Fruit fly (Drosophila melanogaster): Measurements from ENCODE around the gene Uch-L5.
A peak's percentile ranks its signal among the peaks of the same experiment; 100 is the strongest.

Uch-L5 gene

DNA sequence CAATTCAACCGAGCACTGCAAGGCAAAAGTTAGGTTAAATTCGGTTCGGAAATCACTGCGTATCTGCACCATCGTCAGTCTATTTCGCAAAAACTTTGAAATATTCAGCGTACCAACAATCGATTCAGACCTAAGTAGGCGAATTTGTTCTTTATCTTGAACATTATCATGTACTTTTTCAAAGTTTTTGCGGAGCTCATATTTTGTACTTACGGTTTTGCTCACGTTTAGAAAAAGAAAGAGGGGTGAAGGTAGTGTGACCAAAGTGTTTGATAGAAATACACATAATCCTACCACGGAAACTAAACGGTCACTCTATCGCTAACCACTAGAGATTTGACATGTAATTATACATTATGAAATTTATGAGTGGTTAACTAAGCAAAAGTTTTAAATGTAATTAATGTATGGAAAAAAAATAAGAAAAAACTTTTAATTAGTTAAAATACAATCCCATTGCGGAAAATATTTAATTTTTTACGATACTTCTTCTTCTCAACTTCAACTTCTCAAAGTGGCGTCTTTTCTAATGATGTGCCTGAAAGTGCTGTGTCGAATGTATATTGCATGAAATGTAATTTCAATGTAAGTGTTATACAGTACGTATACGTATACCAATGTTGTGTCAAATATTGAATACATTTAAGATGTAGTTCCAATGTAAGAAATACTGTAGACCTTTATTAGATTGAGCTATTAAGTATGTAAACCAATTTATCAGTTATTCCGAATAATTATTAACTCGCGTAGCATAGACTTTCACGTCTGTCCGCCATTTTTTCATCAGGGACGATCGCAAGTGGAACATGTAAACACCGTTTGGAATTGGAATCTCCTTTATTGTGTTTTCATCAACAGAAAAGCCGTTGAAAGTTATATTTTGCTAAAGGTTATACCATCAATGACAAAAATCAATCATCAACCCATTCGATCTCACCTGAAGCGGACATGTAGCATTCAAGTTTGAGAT is 34.8 kb upstream of the Uch-L5 start, which contains the start of gene RpS9 (continued):
- TF ChIP-seq CG1792 (GFP tag; optimal IDR thresholded peaks at IDR 0.05), result no peak
- TF ChIP-seq dati (GFP tag; IDR thresholded peaks at IDR 0.05), result no peak
- TF ChIP-seq run (tag; optimal IDR thresholded peaks at IDR 0.05), result no peak
- TF ChIP-seq CG1024 (GFP tag; IDR thresholded peaks at IDR 0.05), result no peak
- TF ChIP-seq chm (GFP tag; IDR thresholded peaks at IDR 0.05), result no peak
- no peak for TF ChIP-seq CG14050 (GFP tag; IDR thresholded peaks at IDR 0.05)
- no peak; the same call in 2 of the 3 replicates for TF ChIP-seq CG6791 (GFP tag; IDR thresholded peaks at IDR 0.05; ENCODE audit: partially characterized antibody)
- TF ChIP-seq Dip2 (GFP tag; IDR thresholded peaks at IDR 0.05), result no peak
- no peak for TF ChIP-seq CG3838 (GFP tag; optimal IDR thresholded peaks at IDR 0.05)
- TF ChIP-seq CG13894 (tag; optimal IDR thresholded peaks at IDR 0.05), result peak; percentile 59
- no peak for TF ChIP-seq sr (GFP tag; IDR thresholded peaks at IDR 0.05)
- no peak for TF ChIP-seq CG4404 (GFP tag; IDR thresholded peaks at IDR 0.05)
- TF ChIP-seq CG12071 (GFP tag; optimal IDR thresholded peaks at IDR 0.05), result peak; percentile 20
- TF ChIP-seq CG33213 (GFP tag; optimal IDR thresholded peaks at IDR 0.05), result peak; percentile 54
- no peak for TF ChIP-seq crp (GFP tag; optimal IDR thresholded peaks at IDR 0.05)
- no peak for TF ChIP-seq cas (GFP tag; IDR thresholded peaks at IDR 0.05)
- TF ChIP-seq CG33557 (GFP tag; optimal IDR thresholded peaks at IDR 0.05), result peak; percentile 13
- no peak for TF ChIP-seq E2f1 (GFP tag; IDR thresholded peaks at IDR 0.05)
- no peak for TF ChIP-seq CG30431 (GFP tag; optimal IDR thresholded peaks at IDR 0.05)
- TF ChIP-seq sima (GFP tag; optimal IDR thresholded peaks at IDR 0.05), result no peak
- TF ChIP-seq ro (GFP tag; IDR thresholded peaks at IDR 0.05), result no peak
- TF ChIP-seq CG7928 (GFP tag; optimal IDR thresholded peaks at IDR 0.05), result no peak
- TF ChIP-seq Mrtf (GFP tag; IDR thresholded peaks at IDR 0.05), result no peak
- peak; percentile 9 for TF ChIP-seq gcm2 (GFP tag; optimal IDR thresholded peaks at IDR 0.05)
- no peak for TF ChIP-seq slou (GFP tag; optimal IDR thresholded peaks at IDR 0.05)
- no peak for TF ChIP-seq CG13624 (GFP tag; optimal IDR thresholded peaks at IDR 0.05)
- TF ChIP-seq pros (GFP tag; optimal IDR thresholded peaks at IDR 0.05), result no peak
- TF ChIP-seq CG10543 (GFP tag; optimal IDR thresholded peaks at IDR 0.05), result peak; percentile 35
- TF ChIP-seq vfl (GFP tag; optimal IDR thresholded peaks at IDR 0.05), result no peak
- peak; percentile 41 for TF ChIP-seq CG15269 (tag; optimal IDR thresholded peaks at IDR 0.05)
- TF ChIP-seq gce (GFP tag; IDR thresholded peaks at IDR 0.05), result no peak
- peak; percentile 8 for TF ChIP-seq Dp (GFP tag; optimal IDR thresholded peaks at IDR 0.05)
- no peak for TF ChIP-seq CG1529 (GFP tag; optimal IDR thresholded peaks at IDR 0.05)
- no peak for TF ChIP-seq CG16863 (GFP tag; optimal IDR thresholded peaks at IDR 0.05)
- TF ChIP-seq CG18764 (GFP tag; optimal IDR thresholded peaks at IDR 0.05), result no peak
- peak; percentile 58 for TF ChIP-seq CG2678 (tag; optimal IDR thresholded peaks at IDR 0.05)
- no peak for TF ChIP-seq CG5245 (GFP tag; optimal IDR thresholded peaks at IDR 0.05)
- no peak for TF ChIP-seq CG15073 (GFP tag; optimal IDR thresholded peaks at IDR 0.05)
- TF ChIP-seq NFAT (GFP tag; IDR thresholded peaks at IDR 0.05), result no peak; the same call in 1 of the 2 replicates
- TF ChIP-seq BtbVII (GFP tag; optimal IDR thresholded peaks at IDR 0.05), result peak; percentile 43
- no peak for TF ChIP-seq Elba2 (GFP tag; optimal IDR thresholded peaks at IDR 0.05)
- no peak for TF ChIP-seq CG3065 (GFP tag; optimal IDR thresholded peaks at IDR 0.05)
- TF ChIP-seq ems (GFP tag; optimal IDR thresholded peaks at IDR 0.05), result no peak
- TF ChIP-seq salm (tag; optimal IDR thresholded peaks at IDR 0.05), result peak; percentile 19
- peak; percentile 31; the same call in 1 of the 2 replicates for TF ChIP-seq Rfx (GFP tag; IDR thresholded peaks at IDR 0.05)
- no peak for TF ChIP-seq mld (GFP tag; IDR thresholded peaks at IDR 0.05; ENCODE audit: partially characterized antibody)
- no peak for TF ChIP-seq Bdp1 (GFP tag; optimal IDR thresholded peaks at IDR 0.05)
- no peak for TF ChIP-seq chn (GFP tag; optimal IDR thresholded peaks at IDR 0.05)
- no peak for TF ChIP-seq Dll (GFP tag; IDR thresholded peaks at IDR 0.05; ENCODE audit: partially characterized antibody)
